Worm (Caenorhabditis elegans): Measurements from ENCODE around the gene ptr-13.

ptr-13 gene

ce11 chrII:11156160-11156559, 6.1 kb downstream of the ptr-13 start:
- TF ChIP-seq ceh-45 (GFP tag; IDR thresholded peaks at IDR 0.05) (no peak), unc-55 (GFP tag; optimal IDR thresholded peaks at IDR 0.05) (no peak), nhr-11 (tag; optimal IDR thresholded peaks at IDR 0.05) (no peak), ceh-18 (tag; optimal IDR thresholded peaks at IDR 0.05) (no peak), fkh-10 (GFP tag; optimal IDR thresholded peaks at IDR 0.05) (no peak), Y22D7AL.16 (tag; optimal IDR thresholded peaks at IDR 0.05) (no peak), ceh-31 (tag; optimal IDR thresholded peaks at IDR 0.05) (no peak), ztf-16 (tag; optimal IDR thresholded peaks at IDR 0.05) (no peak), K09A11.1 (tag; optimal IDR thresholded peaks at IDR 0.05; ENCODE audit: insufficient read depth) (no peak), ama-1 (optimal IDR thresholded peaks at IDR 0.05) (no peak), ttx-3 (tag; optimal IDR thresholded peaks at IDR 0.05) (no peak), T23F11.4 (GFP tag; optimal IDR thresholded peaks at IDR 0.05) (no peak), ceh-24 (tag; optimal IDR thresholded peaks at IDR 0.05) (no peak), lim-6 (tag; optimal IDR thresholded peaks at IDR 0.05) (no peak), tbx-2 (tag; optimal IDR thresholded peaks at IDR 0.05) (no peak), mec-3 (tag; optimal IDR thresholded peaks at IDR 0.05; ENCODE audit: borderline replicate concordance) (no peak), fax-1 (tag; optimal IDR thresholded peaks at IDR 0.05) (no peak), rnt-1 (tag; optimal IDR thresholded peaks at IDR 0.05) (no peak)

ce11 chrII:11155400-11155799, 6.9 kb downstream of the ptr-13 start:
- no peak for TF ChIP-seq nfya-1 (tag; optimal IDR thresholded peaks at IDR 0.05)
- TF ChIP-seq elt-2 (tag; optimal IDR thresholded peaks at IDR 0.05) = no peak
- TF ChIP-seq sdc-2 (tag; optimal IDR thresholded peaks at IDR 0.05) = no peak
- no peak for TF ChIP-seq fkh-10 (GFP tag; optimal IDR thresholded peaks at IDR 0.05)
- no peak for TF ChIP-seq hlh-13 (GFP tag; optimal IDR thresholded peaks at IDR 0.05)
- TF ChIP-seq gmeb-2 (tag; optimal IDR thresholded peaks at IDR 0.05) = no peak
- TF ChIP-seq ceh-31 (tag; optimal IDR thresholded peaks at IDR 0.05) = no peak
- no peak for TF ChIP-seq lim-6 (tag; optimal IDR thresholded peaks at IDR 0.05)
- no peak for TF ChIP-seq elt-4 (tag; optimal IDR thresholded peaks at IDR 0.05)
- no peak for TF ChIP-seq ceh-19 (GFP tag; optimal IDR thresholded peaks at IDR 0.05)
- no peak for TF ChIP-seq ama-1 (optimal IDR thresholded peaks at IDR 0.05)
- no peak for TF ChIP-seq fax-1 (tag; optimal IDR thresholded peaks at IDR 0.05)
- TF ChIP-seq pat-9 (tag; optimal IDR thresholded peaks at IDR 0.05) = no peak
- TF ChIP-seq ceh-6 (GFP tag; optimal IDR thresholded peaks at IDR 0.05) = no peak
- no peak for TF ChIP-seq unc-3 (GFP tag; conservative IDR thresholded peaks at IDR 0.05)
- no peak for TF ChIP-seq unc-3 (tag; optimal IDR thresholded peaks at IDR 0.05)

- no peak for TF ChIP-seq fkh-6 (tag; optimal IDR thresholded peaks at IDR 0.05)
- no peak for TF ChIP-seq nhr-232 (tag; optimal IDR thresholded peaks at IDR 0.05)
- TF ChIP-seq ceh-22 (tag; optimal IDR thresholded peaks at IDR 0.05) = no peak
- TF ChIP-seq ceh-48 (tag; optimal IDR thresholded peaks at IDR 0.05) = no peak
- TF ChIP-seq ama-1 (optimal IDR thresholded peaks at IDR 0.05) = no peak
- no peak for TF ChIP-seq zip-5 (tag; optimal IDR thresholded peaks at IDR 0.05)
- TF ChIP-seq ceh-18 (tag; optimal IDR thresholded peaks at IDR 0.05) = no peak
- no peak for TF ChIP-seq ceh-9 (tag; optimal IDR thresholded peaks at IDR 0.05)
- no peak for TF ChIP-seq pha-2 (tag; optimal IDR thresholded peaks at IDR 0.05)
- TF ChIP-seq odd-2 (tag; optimal IDR thresholded peaks at IDR 0.05) = no peak
- no peak for TF ChIP-seq elt-4 (tag; optimal IDR thresholded peaks at IDR 0.05)
- TF ChIP-seq mec-3 (tag; optimal IDR thresholded peaks at IDR 0.05; ENCODE audit: borderline replicate concordance) = no peak
- no peak for TF ChIP-seq hlh-30 (tag; optimal IDR thresholded peaks at IDR 0.05; ENCODE audit: insufficient read depth)
- no peak for TF ChIP-seq K09A11.1 (tag; optimal IDR thresholded peaks at IDR 0.05; ENCODE audit: insufficient read depth)
- no peak for TF ChIP-seq C38D4.7 (GFP tag; optimal IDR thresholded peaks at IDR 0.05)
These were observed 7.3 kb downstream of the ptr-13 start for ce11 chrII:11154957-11155356.

All from whole organism, late embryonic.